Fruit fly (Drosophila melanogaster): ENCODE measurements around the gene CG42465.

DNA sequence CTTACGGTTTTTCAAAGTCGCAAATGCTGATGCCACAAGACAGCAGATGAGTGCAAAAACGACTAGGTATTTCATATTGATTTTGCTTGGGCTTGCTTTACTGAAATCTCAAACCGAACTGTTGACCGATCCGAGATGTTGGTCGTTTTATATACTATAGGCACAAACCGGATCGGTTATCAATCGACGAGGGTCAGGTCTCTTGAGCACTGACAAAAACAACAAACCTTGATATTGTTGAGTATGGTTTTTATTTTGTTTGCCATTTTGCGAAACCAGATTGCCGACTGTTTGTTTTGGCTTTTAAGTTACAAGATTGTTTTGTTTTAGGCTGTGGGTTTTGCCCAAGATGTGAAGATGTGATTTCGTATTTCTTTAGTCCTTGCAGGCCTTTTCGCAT is 7.5 kb upstream of the CG42465 start, which contains the start of gene CG16704:
- TF ChIP-seq CG32264 (GFP tag; optimal IDR thresholded peaks at IDR 0.05) (no peak), Hr83 (GFP tag; optimal IDR thresholded peaks at IDR 0.05; ENCODE audit: poor library complexity, severe bottlenecking) (no peak), Sp1 (GFP tag; optimal IDR thresholded peaks at IDR 0.05) (no peak), lola (GFP tag; optimal IDR thresholded peaks at IDR 0.05) (no peak), Hr78 (GFP tag; optimal IDR thresholded peaks at IDR 0.05) (no peak), psq (GFP tag; optimal IDR thresholded peaks at IDR 0.05) (no peak), dsf (GFP tag; optimal IDR thresholded peaks at IDR 0.05; ENCODE audit: borderline replicate concordance) (no peak), GATAd (GFP tag; optimal IDR thresholded peaks at IDR 0.05) (no peak), Dfd (GFP tag; optimal IDR thresholded peaks at IDR 0.05) (no peak), Myc (optimal IDR thresholded peaks at IDR 0.05) (no peak)
